Fruit fly (Drosophila melanogaster) whole organism, embryonic: ENCODE measurements around the gene Ccdc58.

Experiments
- Aef1 ChIP-seq: fragments of 200-800 bp; sonication (Bioruptor generic); IDR thresholded peaks from 3 replicates; pipeline ENCODE4 v1.3.6; 2022; ENCODE audit warnings: missing biosample characterization, missing genetic modification characterization
- Asciz ChIP-seq: fragments of 200-800 bp; sonication (Bioruptor generic); optimal IDR thresholded peaks from 2 replicates; lab custom pipeline; 2017; ENCODE audit warnings: missing biosample characterization, mild to moderate bottlenecking, missing genetic modification characterization, missing genetic modification reagents
- Bteb2 ChIP-seq: fragments of 200-800 bp; sonication (Bioruptor generic); optimal IDR thresholded peaks from 2 replicates; lab custom pipeline; 2016; ENCODE audit warnings: missing biosample characterization, missing genetic modification characterization
- CG10147 ChIP-seq: fragments of 200-800 bp; sonication (Bioruptor generic); optimal IDR thresholded peaks from 2 replicates; lab custom pipeline; 2019; ENCODE audit warnings: missing biosample characterization, mild to moderate bottlenecking, missing genetic modification characterization, moderate library complexity
- CG10209 ChIP-seq: fragments of 200-800 bp; sonication (Bioruptor generic); optimal IDR thresholded peaks from 3 replicates; lab custom pipeline; 2017; ENCODE audit warnings: missing biosample characterization, mild to moderate bottlenecking, missing genetic modification characterization, missing genetic modification reagents
- CG11723 ChIP-seq: fragments of 200-800 bp; sonication (Bioruptor generic); optimal IDR thresholded peaks from 2 replicates; lab custom pipeline; 2017; ENCODE audit warnings: missing biosample characterization, mild to moderate bottlenecking, missing genetic modification characterization
- CG12104 ChIP-seq: fragments of 200-800 bp; sonication (Bioruptor generic); optimal IDR thresholded peaks from 3 replicates; lab custom pipeline; 2016; ENCODE audit warnings: missing biosample characterization, missing genetic modification characterization
- CG1233 ChIP-seq: fragments of 200-800 bp; sonication (Bioruptor generic); optimal IDR thresholded peaks from 4 replicates; lab custom pipeline; 2018; ENCODE audit warnings: missing biosample characterization, mild to moderate bottlenecking, missing genetic modification characterization
- CG13894 ChIP-seq: fragments of 200-800 bp; sonication (Bioruptor generic); optimal IDR thresholded peaks from 3 replicates; lab custom pipeline; 2018; ENCODE audit warnings: missing biosample characterization, mild to moderate bottlenecking, missing genetic modification characterization, moderate library complexity
- CG14860 ChIP-seq: fragments of 200-800 bp; sonication (Bioruptor generic); IDR thresholded peaks from 3 replicates; pipeline ENCODE4 v1.3.6; 2022; ENCODE audit warnings: missing biosample characterization, missing genetic modification characterization; ENCODE audit not compliant: partially characterized antibody
- CG16815 ChIP-seq: fragments of 200-800 bp; sonication (Bioruptor generic); optimal IDR thresholded peaks from 3 replicates; lab custom pipeline; 2017; ENCODE audit warnings: missing biosample characterization, mild to moderate bottlenecking, missing genetic modification characterization
- CG17385 ChIP-seq: fragments of 200-800 bp; sonication (Bioruptor generic); optimal IDR thresholded peaks from 3 replicates; lab custom pipeline; 2018; ENCODE audit warnings: missing biosample characterization, mild to moderate bottlenecking, missing genetic modification characterization
- CG2116 ChIP-seq: fragments of 200-800 bp; sonication (Bioruptor generic); optimal IDR thresholded peaks from 3 replicates; lab custom pipeline; 2018; ENCODE audit warnings: missing biosample characterization, mild to moderate bottlenecking, missing genetic modification characterization
- CG4730 ChIP-seq: fragments of 200-800 bp; sonication (Bioruptor generic); IDR thresholded peaks from 2 replicates; pipeline ENCODE4 v1.3.6; 2022; ENCODE audit warnings: missing biosample characterization, missing genetic modification characterization
- CG6175 ChIP-seq: fragments of 200-800 bp; sonication (Bioruptor generic); IDR thresholded peaks from 3 replicates; pipeline ENCODE4 v1.3.6; 2022; ENCODE audit warnings: missing biosample characterization, missing genetic modification characterization
- CG6272 ChIP-seq: fragments of 200-800 bp; sonication (Bioruptor generic); IDR thresholded peaks from 2 replicates; pipeline ENCODE4 v1.3.6; 2022; ENCODE audit warnings: missing biosample characterization, missing genetic modification characterization
- CG7556 ChIP-seq: fragments of 200-800 bp; sonication (Bioruptor generic); optimal IDR thresholded peaks from 2 replicates; lab custom pipeline; 2017; ENCODE audit warnings: missing biosample characterization, mild to moderate bottlenecking, missing genetic modification characterization
- CG7928 ChIP-seq: fragments of 200-800 bp; sonication (Bioruptor generic); optimal IDR thresholded peaks from 2 replicates; lab custom pipeline; 2017; ENCODE audit warnings: missing biosample characterization, mild to moderate bottlenecking, missing genetic modification characterization
- CG9797 ChIP-seq: fragments of 200-800 bp; sonication (Bioruptor generic); optimal IDR thresholded peaks from 3 replicates; lab custom pipeline; 2018; ENCODE audit warnings: missing biosample characterization, mild to moderate bottlenecking, missing genetic modification characterization
- Dfd ChIP-seq, 2 experiments: fragments of >200 bp; optimal IDR thresholded peaks; 2 replicates each; lab custom pipeline; 2017; ENCODE audit warnings: missing biosample characterization in 2 of 2, missing genetic modification characterization in 2 of 2
- Eip74EF ChIP-seq, 2 experiments: fragments of 200-800 bp in 1 of 2; fragments of >200 bp in 1 of 2; sonication (Bioruptor generic) in 1 of 2; optimal IDR thresholded peaks; 2 replicates each; lab custom pipeline; 2017 to 2019; ENCODE audit warnings: missing biosample characterization in 2 of 2, missing genetic modification characterization in 2 of 2, mild to moderate bottlenecking in 1 of 2, moderate library complexity in 1 of 2
- HLH4C ChIP-seq: fragments of 200-800 bp; sonication (Bioruptor generic); IDR thresholded peaks from 3 replicates; pipeline ENCODE4 v1.3.6; 2022; ENCODE audit warnings: missing biosample characterization, missing genetic modification characterization; ENCODE audit not compliant: partially characterized antibody
- HLHmδ ChIP-seq: fragments of 200-800 bp; sonication (Bioruptor generic); optimal IDR thresholded peaks from 2 replicates; lab custom pipeline; 2018; ENCODE audit warnings: missing biosample characterization, mild to moderate bottlenecking, missing genetic modification characterization, moderate library complexity
- Hey ChIP-seq: fragments of 200-800 bp; sonication (Bioruptor generic); optimal IDR thresholded peaks from 3 replicates; lab custom pipeline; 2018; ENCODE audit warnings: missing biosample characterization, mild to moderate bottlenecking, missing genetic modification characterization
- HmgZ ChIP-seq: fragments of 200-800 bp; sonication (Bioruptor generic); optimal IDR thresholded peaks from 2 replicates; lab custom pipeline; 2018; ENCODE audit warnings: missing biosample characterization, mild to moderate bottlenecking, missing genetic modification characterization
- PHDP ChIP-seq: fragments of 200-800 bp; sonication (Bioruptor generic); optimal IDR thresholded peaks from 3 replicates; lab custom pipeline; 2018; ENCODE audit warnings: missing biosample characterization, mild to moderate bottlenecking, missing genetic modification characterization, moderate library complexity
- Sin3A ChIP-seq: fragments of >200 bp; optimal IDR thresholded peaks from 2 replicates; lab custom pipeline; 2018
- Sox100B ChIP-seq: fragments of 200-800 bp; sonication (Bioruptor generic); optimal IDR thresholded peaks from 3 replicates; lab custom pipeline; 2018; ENCODE audit warnings: missing biosample characterization, mild to moderate bottlenecking, missing genetic modification characterization
- Sox102F ChIP-seq: fragments of 200-800 bp; sonication (Bioruptor generic); optimal IDR thresholded peaks from 2 replicates; lab custom pipeline; 2018; ENCODE audit warnings: missing biosample characterization, mild to moderate bottlenecking, missing genetic modification characterization, moderate library complexity
- Xbp1 ChIP-seq: fragments of 200-800 bp; sonication (Bioruptor generic); optimal IDR thresholded peaks from 3 replicates; lab custom pipeline; 2016; ENCODE audit warnings: missing biosample characterization, mild to moderate bottlenecking, missing genetic modification characterization
- amos ChIP-seq: fragments of 200-800 bp; sonication (Bioruptor generic); IDR thresholded peaks from 2 replicates; pipeline ENCODE4 v1.3.6; 2022; ENCODE audit warnings: missing biosample characterization, missing genetic modification characterization; ENCODE audit not compliant: partially characterized antibody
- aop ChIP-seq: fragments of 200-800 bp; sonication (Bioruptor generic); IDR thresholded peaks from 2 replicates; pipeline ENCODE4 v1.3.6; 2022; ENCODE audit warnings: missing biosample characterization, missing genetic modification characterization
- bowl ChIP-seq: fragments of 200-800 bp; sonication (Bioruptor generic); IDR thresholded peaks from 2 replicates; pipeline ENCODE4 v1.3.6; 2022; ENCODE audit warnings: missing biosample characterization, missing genetic modification characterization
- chinmo ChIP-seq: fragments of 200-800 bp; sonication (Bioruptor generic); IDR thresholded peaks from 4 replicates; pipeline ENCODE4 v1.3.6; 2022; ENCODE audit warnings: missing biosample characterization, missing genetic modification characterization; ENCODE audit not compliant: partially characterized antibody
- chm ChIP-seq: fragments of 200-800 bp; sonication (Bioruptor generic); IDR thresholded peaks from 2 replicates; pipeline ENCODE4 v1.3.6; 2022; ENCODE audit warnings: missing biosample characterization, missing genetic modification characterization
- crc ChIP-seq: fragments of 200-800 bp; sonication (Bioruptor generic); optimal IDR thresholded peaks from 2 replicates; lab custom pipeline; 2016; ENCODE audit warnings: missing biosample characterization, missing genetic modification characterization
- disco-r ChIP-seq: fragments of 200-800 bp; sonication (Bioruptor generic); optimal IDR thresholded peaks from 2 replicates; lab custom pipeline; 2016; ENCODE audit warnings: missing biosample characterization, missing genetic modification characterization
- fd64A ChIP-seq: fragments of 200-800 bp; sonication (Bioruptor generic); optimal IDR thresholded peaks from 3 replicates; lab custom pipeline; 2018; ENCODE audit warnings: missing biosample characterization, mild to moderate bottlenecking, missing genetic modification characterization
- grn ChIP-seq: fragments of 200-800 bp; sonication (Bioruptor generic); optimal IDR thresholded peaks from 3 replicates; lab custom pipeline; 2017; ENCODE audit warnings: missing biosample characterization, missing genetic modification characterization
- hbn ChIP-seq: fragments of 200-800 bp; sonication (Bioruptor generic); IDR thresholded peaks from 2 replicates; pipeline ENCODE4 v1.3.6; 2022; ENCODE audit warnings: missing biosample characterization, missing genetic modification characterization; ENCODE audit not compliant: partially characterized antibody
- kay ChIP-seq: fragments of 200-800 bp; sonication (Bioruptor generic); optimal IDR thresholded peaks from 2 replicates; lab custom pipeline; 2016; ENCODE audit warnings: missing biosample characterization, missing genetic modification characterization
- mam ChIP-seq: fragments of 200-800 bp; sonication (Bioruptor generic); optimal IDR thresholded peaks from 3 replicates; lab custom pipeline; 2016; ENCODE audit warnings: missing biosample characterization, missing genetic modification characterization
- psq ChIP-seq: fragments of 200-800 bp; sonication (Bioruptor generic); optimal IDR thresholded peaks from 2 replicates; lab custom pipeline; 2017; ENCODE audit warnings: missing biosample characterization, missing genetic modification characterization
- rib ChIP-seq: fragments of 200-800 bp; sonication (Bioruptor generic); IDR thresholded peaks from 2 replicates; pipeline ENCODE4 v1.3.6; 2022; ENCODE audit warnings: missing biosample characterization, missing genetic modification characterization
- ro ChIP-seq: fragments of 200-800 bp; sonication (Bioruptor generic); IDR thresholded peaks from 2 replicates; pipeline ENCODE4 v1.3.6; 2022; ENCODE audit warnings: missing biosample characterization, missing genetic modification characterization
- slbo ChIP-seq: fragments of 200-800 bp; sonication (Bioruptor generic); IDR thresholded peaks from 2 replicates; pipeline ENCODE4 v1.3.6; 2022; ENCODE audit warnings: missing biosample characterization, missing genetic modification characterization
- stc ChIP-seq: fragments of 200-800 bp; sonication (Bioruptor generic); IDR thresholded peaks from 2 replicates; pipeline ENCODE4 v1.3.6; 2022; ENCODE audit warnings: missing biosample characterization, missing genetic modification characterization
- stwl ChIP-seq: fragments of 200-800 bp; sonication (Bioruptor generic); optimal IDR thresholded peaks from 3 replicates; lab custom pipeline; 2018; ENCODE audit warnings: missing biosample characterization, mild to moderate bottlenecking, missing genetic modification characterization, moderate library complexity
- usp ChIP-seq: fragments of >200 bp; optimal IDR thresholded peaks from 2 replicates; lab custom pipeline; 2017; ENCODE audit warnings: missing biosample characterization, missing genetic modification characterization

Ccdc58 gene

DNA sequence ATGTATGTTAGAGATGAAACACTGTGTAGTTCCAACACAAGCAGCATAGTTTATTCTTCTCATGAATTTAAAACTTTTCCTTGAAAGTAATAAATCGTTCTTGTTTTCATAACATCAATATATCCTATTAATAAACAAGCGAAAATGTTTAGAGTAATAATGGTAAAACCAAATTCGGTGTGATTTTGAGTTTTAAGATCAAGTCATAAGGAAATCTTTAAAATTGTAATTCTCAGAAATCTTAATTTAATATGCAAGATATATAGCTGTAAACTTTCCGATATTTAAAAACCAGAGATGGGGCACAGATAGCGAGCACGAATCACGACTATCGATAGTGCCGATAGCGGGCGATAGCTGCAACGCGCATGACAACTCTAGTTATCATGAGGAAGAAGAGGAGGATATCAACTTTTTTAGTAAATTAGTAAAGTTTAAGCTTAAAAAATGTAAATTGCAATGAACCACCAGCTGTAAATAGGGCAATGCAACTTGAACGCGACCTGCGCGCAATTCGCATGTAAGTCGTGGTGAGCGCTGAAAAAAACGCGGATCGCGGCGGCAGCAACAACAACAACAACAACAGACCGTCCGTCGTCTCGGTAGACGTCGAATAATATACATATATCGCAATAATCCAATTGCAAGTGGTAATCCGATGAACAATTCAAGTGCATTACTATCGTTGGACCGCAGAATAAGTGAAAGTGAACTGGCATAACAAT, 13.0 kb downstream of the Ccdc58 start, which contains the start of the genes Fibp and Deaf1 (continued):
- TF ChIP-seq CG6272 (GFP tag; lab: Robert Waterston, UW) = peak; percentile 84
- peak; percentile 95 for TF ChIP-seq hbn (GFP tag; lab: Robert Waterston, UW)
- peak; percentile 89 for TF ChIP-seq Bteb2 (GFP tag; lab: Kevin White, UChicago)
- TF ChIP-seq grn (GFP tag; lab: Kevin White, UChicago) = peak; percentile 62
- TF ChIP-seq CG16815 (GFP tag; lab: Kevin White, UChicago) = peak; percentile 74
- TF ChIP-seq chinmo (GFP tag; lab: Robert Waterston, UW) = peak; percentile 98
- peak; percentile 90 for TF ChIP-seq mam (GFP tag; lab: Kevin White, UChicago)
- TF ChIP-seq psq (GFP tag; lab: Kevin White, UChicago) = peak; percentile 39
- peak; percentile 68 for TF ChIP-seq PHDP
- TF ChIP-seq CG9797 = peak; percentile 51
- TF ChIP-seq ro (GFP tag; lab: Robert Waterston, UW) = no peak
- TF ChIP-seq CG10209 (GFP tag; lab: Kevin White, UChicago) = peak; percentile 54
- TF ChIP-seq amos = peak; percentile 99
- peak; percentile 42; the same call in 1 of the 3 replicates for TF ChIP-seq CG6175
- TF ChIP-seq CG7556 (GFP tag; lab: Kevin White, UChicago) = peak; percentile 68
- peak in 1 of 2 experiments; percentile 3 for TF ChIP-seq Eip74EF (GFP tag; optimal IDR thresholded peaks at IDR 0.05; lab: Kevin White, UChicago)
- TF ChIP-seq slbo (GFP tag; lab: Robert Waterston, UW) = peak; percentile 87
- peak; percentile 6 for TF ChIP-seq CG7928
- peak; percentile 97 for TF ChIP-seq CG14860 (GFP tag; lab: Robert Waterston, UW)
- TF ChIP-seq Sin3A (lab: Kevin White, UChicago) = peak; percentile 68
- peak in 1 of 2 experiments; percentile 39 for TF ChIP-seq Dfd (GFP tag; optimal IDR thresholded peaks at IDR 0.05; lab: Kevin White, UChicago)
- TF ChIP-seq rib (GFP tag; lab: Robert Waterston, UW) = no peak
- peak; percentile 74 for TF ChIP-seq CG12104 (GFP tag; lab: Kevin White, UChicago)
- TF ChIP-seq CG11723 (GFP tag; lab: Kevin White, UChicago) = no peak
- TF ChIP-seq Xbp1 (GFP tag; lab: Kevin White, UChicago) = peak; percentile 87
- no peak for TF ChIP-seq fd64A (GFP tag; lab: Kevin White, UChicago)
- peak; percentile 96 for TF ChIP-seq HLH4C (GFP tag; lab: Robert Waterston, UW)
- TF ChIP-seq Hey (tag; lab: Kevin White, UChicago) = no peak
- peak; percentile 72 for TF ChIP-seq CG1233
- TF ChIP-seq CG2116 (GFP tag; lab: Kevin White, UChicago) = peak; percentile 69
- no peak for TF ChIP-seq usp
- peak; percentile 48 for TF ChIP-seq stwl (tag; lab: Kevin White, UChicago)
- peak; percentile 56 for TF ChIP-seq disco-r (GFP tag; lab: Kevin White, UChicago)
- peak; percentile 67; the same call in 2 of the 3 replicates for TF ChIP-seq Aef1
- no peak for TF ChIP-seq bowl (GFP tag; lab: Robert Waterston, UW)
- no peak for TF ChIP-seq aop (GFP tag; lab: Robert Waterston, UW)
- TF ChIP-seq chm (GFP tag; lab: Robert Waterston, UW) = no peak
- peak; percentile 67 for TF ChIP-seq Sox100B (GFP tag; lab: Kevin White, UChicago)
- 0 out of 2 replicates have a peak, but pooled peaks have one; percentile 33 for TF ChIP-seq CG4730
- peak; percentile 67 for TF ChIP-seq HmgZ
- TF ChIP-seq CG13894 = peak; percentile 58
- TF ChIP-seq CG10147 = peak; percentile 74
- TF ChIP-seq crc (GFP tag; lab: Kevin White, UChicago) = peak; percentile 53
- no peak for TF ChIP-seq Sox102F (GFP tag; lab: Kevin White, UChicago)
- TF ChIP-seq HLHmδ = no peak
- TF ChIP-seq stc = no peak
- no peak for TF ChIP-seq Asciz (GFP tag; lab: Kevin White, UChicago)
- peak; percentile 97 for TF ChIP-seq CG17385
- peak; percentile 66 for TF ChIP-seq kay (GFP tag; lab: Kevin White, UChicago)
